Worm (Caenorhabditis elegans) whole organism, dauer: Measurements from ENCODE around the gene C16D9.3.

Experiments
- unc-62 ChIP-seq: sonication (generic microtip); optimal IDR thresholded peaks from 2 replicates; lab custom pipeline; 2017; ENCODE audit warnings: missing biosample characterization, missing genetic modification reagents, missing genetic modification characterization

The C16D9.3 gene

DNA sequence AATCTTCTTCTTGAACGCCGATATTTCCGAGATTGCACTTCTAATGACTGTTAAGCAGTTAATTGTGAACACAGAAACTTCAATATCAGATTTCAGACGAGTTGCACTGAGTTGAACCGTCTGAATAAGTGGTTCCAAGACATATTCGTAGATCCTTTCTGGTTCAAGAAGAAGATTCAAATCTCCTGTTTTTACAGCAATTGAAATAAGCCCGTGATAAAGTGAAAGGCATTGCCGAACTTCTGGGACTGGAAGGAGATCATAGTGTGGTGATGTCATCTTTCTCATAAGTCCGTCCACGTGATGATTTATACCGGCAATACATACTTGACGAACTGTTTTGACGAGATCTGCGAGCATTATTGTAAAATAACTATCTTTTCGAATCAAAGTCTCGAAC, 20.3 kb downstream of the C16D9.3 start:
- TF ChIP-seq unc-62 (GFP tag; lab: Kevin White, UChicago): no peak

- no peak for TF ChIP-seq unc-62 (GFP tag; lab: Kevin White, UChicago)
These were observed 22.1 kb downstream of the C16D9.3 start, which contains the start of gene K07C11.8 for ce11 chrV:8217661-8218265. K07C11.8 (minus strand) TSS chrV:8217884.

- TF ChIP-seq unc-62 (GFP tag; lab: Kevin White, UChicago): no peak
These were observed 22.7 kb downstream of the C16D9.3 start for ce11 chrV:8217118-8217517.

ce11 chrV:8215158-8215557, 24.7 kb downstream of the C16D9.3 start:
- TF ChIP-seq unc-62 (GFP tag; lab: Kevin White, UChicago): no peak

ce11 chrV:8213868-8214267, 26.0 kb downstream of the C16D9.3 start, which contains the start of gene K07C11.7:
K07C11.7 (minus strand) TSS chrV:8213968.
- no peak for TF ChIP-seq unc-62 (GFP tag; lab: Kevin White, UChicago)

DNA sequence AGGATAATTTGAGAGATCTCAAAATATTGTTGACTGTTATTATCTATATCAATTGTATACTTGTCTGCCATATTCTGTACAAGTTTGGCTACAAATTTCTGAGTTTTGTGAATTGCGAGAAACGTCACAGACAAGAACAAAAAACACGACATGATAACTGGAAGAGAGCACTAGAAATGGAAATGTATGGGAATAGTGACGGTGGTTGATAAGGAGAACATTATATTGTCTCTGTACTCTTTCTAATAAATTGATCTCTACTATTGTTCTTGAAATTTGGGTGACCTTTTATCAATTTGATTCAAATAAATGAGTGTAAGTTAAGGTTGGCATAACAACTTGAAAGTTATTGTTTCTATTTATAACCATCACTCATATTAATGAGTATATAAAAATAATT, 27.0 kb downstream of the C16D9.3 start:
- TF ChIP-seq unc-62 (GFP tag; lab: Kevin White, UChicago): no peak

ce11 chrV:8211993-8212392, 27.8 kb downstream of the C16D9.3 start:
- no peak for TF ChIP-seq unc-62 (GFP tag; lab: Kevin White, UChicago)

- no peak for TF ChIP-seq unc-62 (GFP tag; lab: Kevin White, UChicago)
These were observed 29.3 kb downstream of the C16D9.3 start for ce11 chrV:8210527-8210926.

DNA sequence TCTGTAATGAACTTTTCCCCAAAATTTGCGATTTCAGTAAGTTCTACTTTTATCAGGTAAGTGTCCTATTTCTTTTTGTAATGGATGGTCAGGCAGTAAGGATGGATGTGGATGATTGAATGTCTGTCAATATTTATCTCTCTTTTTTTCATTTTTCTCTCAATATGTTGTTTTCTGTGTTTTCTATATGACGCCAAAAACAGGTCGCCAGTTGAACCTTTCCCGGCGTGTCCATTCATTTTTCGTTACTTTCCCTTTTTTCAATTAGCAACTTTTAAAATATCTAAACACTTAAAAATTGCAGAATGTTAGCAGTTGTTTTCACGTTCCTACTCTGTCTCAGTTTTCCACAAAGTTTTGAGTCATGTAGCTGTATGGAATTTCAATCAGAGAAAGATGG, 32.9 kb downstream of the C16D9.3 start, which contains the start of gene timp-1:
TSS of gene timp-1 (plus strand) at position 305 of the 400 bp plus-strand sequence.
- no peak for TF ChIP-seq unc-62 (GFP tag; lab: Kevin White, UChicago)

- TF ChIP-seq unc-62 (GFP tag; lab: Kevin White, UChicago): no peak
These were observed 36.7 kb downstream of the C16D9.3 start, which contains the start of gene cest-17 for ce11 chrV:8203085-8203643. cest-17 (plus strand) TSS chrV:8203332.

DNA sequence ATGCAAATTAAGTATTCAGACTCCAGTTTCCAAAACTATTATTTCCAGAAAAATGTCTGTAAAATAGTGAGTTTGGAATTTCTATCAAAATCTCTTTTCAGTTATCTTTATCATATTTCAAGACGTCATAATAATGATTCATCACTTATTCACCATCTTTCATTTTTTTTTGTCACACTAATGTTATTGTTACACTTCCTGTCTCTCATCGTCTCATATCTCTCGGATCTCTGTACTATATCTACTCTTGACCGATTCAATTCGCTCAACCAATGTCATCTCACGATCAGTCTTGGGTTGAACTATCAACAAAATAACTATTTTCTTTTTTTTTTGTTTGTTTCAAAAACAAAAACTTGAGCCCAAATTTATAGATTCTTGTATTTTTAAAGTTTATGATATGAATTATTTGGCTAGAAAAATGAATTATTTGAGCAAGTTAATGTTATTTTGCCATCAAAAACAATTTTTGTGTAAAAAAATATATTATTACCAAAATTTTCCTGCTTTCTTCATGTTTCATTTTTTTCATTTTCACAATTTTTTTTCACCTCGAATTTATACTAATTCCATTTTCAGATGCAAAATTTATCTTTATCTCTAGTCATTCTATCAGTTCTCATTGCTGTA, 38.5 kb downstream of the C16D9.3 start, which contains the start of gene cri-2:
TSS of gene cri-2 (plus strand) at position 580 of the 630 bp plus-strand sequence.
- TF ChIP-seq unc-62 (GFP tag; lab: Kevin White, UChicago): no peak

- no peak for TF ChIP-seq unc-62 (GFP tag; lab: Kevin White, UChicago)
These were observed 40.8 kb downstream of the C16D9.3 start, which contains the start of gene F20D6.11 for ce11 chrV:8198994-8199393. F20D6.11 (minus strand) TSS chrV:8199094.

DNA sequence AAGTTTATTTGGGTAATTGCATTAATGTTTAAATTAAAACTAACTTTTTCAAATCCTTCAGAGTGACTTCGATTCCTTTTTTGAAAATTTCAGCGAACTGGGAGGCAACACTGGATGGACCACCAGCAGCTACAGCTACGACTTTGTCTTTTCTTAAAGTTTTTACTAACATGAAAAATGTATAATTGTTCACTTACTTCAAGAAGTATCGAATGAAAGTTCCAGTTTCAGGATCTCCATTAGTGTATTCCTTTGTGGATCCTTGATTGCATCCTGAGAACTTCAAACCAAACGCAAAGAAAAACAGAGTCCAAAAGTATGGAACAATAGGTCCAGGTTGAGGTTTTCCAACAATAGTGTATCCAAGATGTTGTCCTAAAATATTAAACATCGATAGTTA, 42.8 kb downstream of the C16D9.3 start:
- TF ChIP-seq unc-62 (GFP tag; lab: Kevin White, UChicago): no peak

- no peak for TF ChIP-seq unc-62 (GFP tag; lab: Kevin White, UChicago)
These were observed 43.9 kb downstream of the C16D9.3 start, which contains the start of gene F20D6.10 for ce11 chrV:8195889-8196418. F20D6.10 (minus strand) TSS chrV:8195939.

ce11 chrV:8190430-8190829, 49.4 kb downstream of the C16D9.3 start, which contains the start of gene F20D6.1:
F20D6.1 (plus strand) TSS chrV:8190730.
- no peak for TF ChIP-seq unc-62 (GFP tag; lab: Kevin White, UChicago)

- TF ChIP-seq unc-62 (GFP tag; lab: Kevin White, UChicago): no peak
These were observed 49.8 kb downstream of the C16D9.3 start, which contains the start of gene F20D6.12 for ce11 chrV:8190016-8190415. F20D6.12 (minus strand) TSS chrV:8190116.
